Worm (Caenorhabditis elegans) whole organism, midembryonic: ENCODE measurements around the gene noca-2.

Experiments used
- klf-2 ChIP-seq: fragments of 200-800 bp; sonication (Bioruptor generic); conservative IDR thresholded peaks from 2 replicates; pipeline ENCODE4 v1.3.6; 2022; ENCODE audit warnings: missing genetic modification reagents, missing genetic modification characterization, missing compliant biosample characterization
- med-1 ChIP-seq: sonication (generic microtip); optimal IDR thresholded peaks from 2 replicates; lab custom pipeline; 2017; ENCODE audit warnings: missing genetic modification characterization, mild to moderate bottlenecking, missing compliant biosample characterization, antibody characterized with exemption, missing genetic modification reagents; ENCODE audit not compliant: insufficient read depth

ce11 chrX:11693092-11693491 lies 26.2 kb downstream of the noca-2 start, which contains the start of gene smcl-1:
- TF ChIP-seq med-1 (no peak), klf-2 (GFP tag; lab: Robert Waterston, UW) (no peak)
